Fruit fly (Drosophila melanogaster) whole organism, embryonic: ENCODE results near the gene eIF4G2.
"Not testable (repeated sequence)": the region's sequence is repeated elsewhere in the genome, so short reads cannot be mapped to it uniquely, and the experiment has no call there.

ENCODE experiments used
- ATbp ChIP-seq: fragments of 200-800 bp; sonication (Bioruptor generic); optimal IDR thresholded peaks from 2 replicates; lab custom pipeline; 2017; ENCODE audit warnings: missing biosample characterization, mild to moderate bottlenecking, missing genetic modification characterization, missing genetic modification reagents
- Blimp-1 ChIP-seq: fragments of 200-800 bp; sonication (Bioruptor generic); optimal IDR thresholded peaks from 3 replicates; lab custom pipeline; 2018; ENCODE audit warnings: missing biosample characterization, missing genetic modification characterization, mild to moderate bottlenecking, moderate library complexity, missing genetic modification reagents
- CG10979 ChIP-seq: fragments of 200-800 bp; sonication (Bioruptor generic); optimal IDR thresholded peaks from 2 replicates; lab custom pipeline; 2018; ENCODE audit warnings: missing biosample characterization, mild to moderate bottlenecking, missing genetic modification characterization, moderate library complexity
- CG12155 ChIP-seq: fragments of 200-800 bp; sonication (Bioruptor generic); optimal IDR thresholded peaks from 3 replicates; lab custom pipeline; 2016; ENCODE audit warnings: missing biosample characterization, missing genetic modification characterization
- CG12236 ChIP-seq: fragments of 200-800 bp; sonication (Bioruptor generic); optimal IDR thresholded peaks from 2 replicates; lab custom pipeline; 2016; ENCODE audit warnings: missing biosample characterization, missing genetic modification characterization
- CG12391 ChIP-seq: fragments of 200-800 bp; sonication (Bioruptor generic); optimal IDR thresholded peaks from 3 replicates; lab custom pipeline; 2018; ENCODE audit warnings: missing biosample characterization, mild to moderate bottlenecking, missing genetic modification characterization, moderate library complexity
- CG12744 ChIP-seq: fragments of 200-800 bp; sonication (Bioruptor generic); optimal IDR thresholded peaks from 2 replicates; lab custom pipeline; 2016; ENCODE audit warnings: missing biosample characterization, missing genetic modification characterization
- CG14014 ChIP-seq: fragments of 200-800 bp; sonication (Bioruptor generic); IDR thresholded peaks from 2 replicates; pipeline ENCODE4 v1.3.6; 2022; ENCODE audit warnings: missing biosample characterization, missing genetic modification characterization
- CG14860 ChIP-seq: fragments of 200-800 bp; sonication (Bioruptor generic); IDR thresholded peaks from 3 replicates; pipeline ENCODE4 v1.3.6; 2022; ENCODE audit warnings: missing biosample characterization, missing genetic modification characterization; ENCODE audit not compliant: partially characterized antibody
- CG15696 ChIP-seq: fragments of 200-800 bp; sonication (Bioruptor generic); optimal IDR thresholded peaks from 2 replicates; lab custom pipeline; 2019; ENCODE audit warnings: missing biosample characterization, mild to moderate bottlenecking, missing genetic modification characterization, moderate library complexity
- CG1602 ChIP-seq: fragments of 200-800 bp; sonication (Bioruptor generic); optimal IDR thresholded peaks from 3 replicates; lab custom pipeline; 2016; ENCODE audit warnings: missing biosample characterization, missing genetic modification characterization
- CG1603 ChIP-seq: fragments of 200-800 bp; sonication (Bioruptor generic); optimal IDR thresholded peaks from 2 replicates; lab custom pipeline; 2019; ENCODE audit warnings: missing biosample characterization, mild to moderate bottlenecking, missing genetic modification characterization, moderate library complexity
- CG17359 ChIP-seq: fragments of 200-800 bp; sonication (Bioruptor generic); optimal IDR thresholded peaks from 3 replicates; lab custom pipeline; 2018; ENCODE audit warnings: missing biosample characterization, mild to moderate bottlenecking, missing genetic modification characterization, moderate library complexity
- CG18599 ChIP-seq: fragments of 200-800 bp; sonication (Bioruptor generic); optimal IDR thresholded peaks from 3 replicates; lab custom pipeline; 2017; ENCODE audit warnings: missing biosample characterization, missing genetic modification characterization, mild to moderate bottlenecking, moderate library complexity, missing genetic modification reagents
- CG2678 ChIP-seq: fragments of 200-800 bp; sonication (Bioruptor generic); optimal IDR thresholded peaks from 3 replicates; lab custom pipeline; 2019; ENCODE audit warnings: missing biosample characterization, mild to moderate bottlenecking, missing genetic modification characterization, moderate library complexity
- CG2712 ChIP-seq: fragments of 200-800 bp; optimal IDR thresholded peaks from 3 replicates; lab custom pipeline; 2019; ENCODE audit warnings: missing biosample characterization, mild to moderate bottlenecking, missing genetic modification characterization, moderate library complexity
- CG3065 ChIP-seq: fragments of 200-800 bp; sonication (Bioruptor generic); optimal IDR thresholded peaks from 2 replicates; lab custom pipeline; 2016; ENCODE audit warnings: missing biosample characterization, missing genetic modification characterization
- CG3281 ChIP-seq: fragments of 200-800 bp; sonication (Bioruptor generic); optimal IDR thresholded peaks from 3 replicates; lab custom pipeline; 2017; ENCODE audit warnings: missing biosample characterization, mild to moderate bottlenecking, missing genetic modification characterization
- CG5245 ChIP-seq: fragments of 200-800 bp; sonication (Bioruptor generic); optimal IDR thresholded peaks from 3 replicates; lab custom pipeline; 2016; ENCODE audit warnings: missing biosample characterization, missing genetic modification characterization
- CG6175 ChIP-seq: fragments of 200-800 bp; sonication (Bioruptor generic); IDR thresholded peaks from 3 replicates; pipeline ENCODE4 v1.3.6; 2022; ENCODE audit warnings: missing biosample characterization, missing genetic modification characterization
- CG7372 ChIP-seq: fragments of 200-800 bp; sonication (Bioruptor generic); IDR thresholded peaks from 2 replicates; pipeline ENCODE4 v1.3.6; 2022; ENCODE audit warnings: missing biosample characterization, missing genetic modification characterization
- CG8944 ChIP-seq: fragments of 200-800 bp; sonication (Bioruptor generic); optimal IDR thresholded peaks from 3 replicates; lab custom pipeline; 2016; ENCODE audit warnings: missing biosample characterization, missing genetic modification characterization
- CG9609 ChIP-seq: fragments of 200-800 bp; sonication (Bioruptor generic); optimal IDR thresholded peaks from 3 replicates; lab custom pipeline; 2016; ENCODE audit warnings: missing biosample characterization, missing genetic modification characterization
- CG9727 ChIP-seq: fragments of 200-800 bp; sonication (Bioruptor generic); optimal IDR thresholded peaks from 3 replicates; lab custom pipeline; 2017; ENCODE audit warnings: missing biosample characterization, mild to moderate bottlenecking, missing genetic modification characterization
- D ChIP-seq, 2 experiments: fragments of 200-800 bp in 1 of 2; fragments of >200 bp in 1 of 2; sonication (Bioruptor generic) in 1 of 2; optimal IDR thresholded peaks; 2 replicates in 1 of 2; 3 replicates in 1 of 2; lab custom pipeline; 2017; ENCODE audit warnings: mild to moderate bottlenecking in 1 of 2, missing biosample characterization in 1 of 2, missing genetic modification characterization in 1 of 2, missing genetic modification reagents in 1 of 2
- E2f1 ChIP-seq: fragments of 200-800 bp; sonication (Bioruptor generic); IDR thresholded peaks from 2 replicates; pipeline ENCODE4 v1.3.6; 2022; ENCODE audit warnings: missing biosample characterization, missing genetic modification characterization
- Ets65A ChIP-seq: fragments of 200-800 bp; sonication (Bioruptor generic); peaks from one replicate; lab custom pipeline; 2016; ENCODE audit warnings: missing biosample characterization, missing genetic modification characterization
- Gug ChIP-seq: fragments of 200-800 bp; sonication (Bioruptor generic); IDR thresholded peaks from 4 replicates; pipeline ENCODE4 v1.3.6; 2022; ENCODE audit warnings: missing biosample characterization, missing genetic modification characterization
- H15 ChIP-seq: fragments of 200-800 bp; sonication (Bioruptor generic); IDR thresholded peaks from 3 replicates; pipeline ENCODE4 v1.3.6; 2022; ENCODE audit warnings: missing biosample characterization, missing genetic modification characterization
- Hand ChIP-seq: fragments of 200-800 bp; sonication (Bioruptor generic); optimal IDR thresholded peaks from 2 replicates; lab custom pipeline; 2017; ENCODE audit warnings: mild to moderate bottlenecking, missing biosample characterization, missing genetic modification reagents, missing genetic modification characterization
- Max ChIP-seq: fragments of 200-800 bp; sonication (Bioruptor generic); optimal IDR thresholded peaks from 2 replicates; lab custom pipeline; 2016; ENCODE audit warnings: missing biosample characterization, mild to moderate bottlenecking, missing genetic modification characterization
- Med ChIP-seq: fragments of 200-800 bp; sonication (Bioruptor generic); peaks from one replicate; lab custom pipeline; 2016; ENCODE audit warnings: missing biosample characterization, missing genetic modification characterization, mild to moderate bottlenecking, inconsistent platforms, moderate library complexity
- Side ChIP-seq: fragments of 200-800 bp; sonication (Bioruptor generic); optimal IDR thresholded peaks from 2 replicates; lab custom pipeline; 2016; ENCODE audit warnings: missing biosample characterization, missing genetic modification characterization
- Stat92E ChIP-seq, 3 experiments: fragments of >200 bp in 2 of 3; fragments of 200-800 bp in 1 of 3; sonication (Bioruptor generic) in 1 of 3; optimal IDR thresholded peaks; 2 replicates each; lab custom pipeline; 2017 to 2019; ENCODE audit warnings: missing biosample characterization in 3 of 3, missing genetic modification characterization in 3 of 3, mild to moderate bottlenecking in 1 of 3, moderate library complexity in 1 of 3
- ac ChIP-seq: fragments of 200-800 bp; sonication (Bioruptor generic); optimal IDR thresholded peaks from 3 replicates; lab custom pipeline; 2017; ENCODE audit warnings: missing biosample characterization, mild to moderate bottlenecking, missing genetic modification characterization
- ash1 ChIP-seq: fragments of 200-800 bp; sonication (Bioruptor generic); optimal IDR thresholded peaks from 2 replicates; lab custom pipeline; 2018; ENCODE audit warnings: missing biosample characterization, mild to moderate bottlenecking, missing genetic modification characterization
- ci ChIP-seq: fragments of 200-800 bp; sonication (Bioruptor generic); IDR thresholded peaks from 3 replicates; pipeline ENCODE4 v1.3.6; 2022; ENCODE audit warnings: missing biosample characterization, missing genetic modification characterization
- disco-r ChIP-seq: fragments of 200-800 bp; sonication (Bioruptor generic); optimal IDR thresholded peaks from 2 replicates; lab custom pipeline; 2016; ENCODE audit warnings: missing biosample characterization, missing genetic modification characterization
- dmrt11E ChIP-seq: fragments of 200-800 bp; sonication (Bioruptor generic); optimal IDR thresholded peaks from 3 replicates; lab custom pipeline; 2018; ENCODE audit warnings: missing biosample characterization, mild to moderate bottlenecking, missing genetic modification characterization, moderate library complexity
- grau ChIP-seq: fragments of 200-800 bp; optimal IDR thresholded peaks from 3 replicates; lab custom pipeline; 2019; ENCODE audit warnings: missing biosample characterization, mild to moderate bottlenecking, missing genetic modification characterization, moderate library complexity
- insv ChIP-seq, 2 experiments: fragments of 200-800 bp; sonication (Bioruptor generic); optimal IDR thresholded peaks; 3 replicates each; lab custom pipeline; 2016 to 2018; ENCODE audit warnings: missing biosample characterization in 2 of 2, missing genetic modification characterization in 2 of 2
- kni ChIP-seq: fragments of 200-800 bp; sonication (Bioruptor generic); optimal IDR thresholded peaks from 3 replicates; lab custom pipeline; 2017; ENCODE audit warnings: mild to moderate bottlenecking, missing biosample characterization, missing genetic modification reagents, missing genetic modification characterization
- mld ChIP-seq: fragments of 200-800 bp; sonication (Bioruptor generic); IDR thresholded peaks from 3 replicates; pipeline ENCODE4 v1.3.6; 2022; ENCODE audit warnings: missing biosample characterization, missing genetic modification characterization; ENCODE audit not compliant: partially characterized antibody
- pan ChIP-seq, 4 experiments: fragments of >200 bp in 3 of 4; fragments of 200-800 bp in 1 of 4; sonication (Bioruptor generic) in 1 of 4; optimal IDR thresholded peaks in 3 of 4; IDR thresholded peaks in 1 of 4; 2 replicates each; pipeline versions ENCODE4 v1.3.6 to Lab custom; 2017 to 2022; ENCODE audit warnings: missing biosample characterization in 2 of 4, missing genetic modification characterization in 2 of 4, mixed read lengths in 1 of 4
- pb ChIP-seq: fragments of 200-800 bp; sonication (Bioruptor generic); optimal IDR thresholded peaks from 3 replicates; lab custom pipeline; 2016; ENCODE audit warnings: missing biosample characterization, missing genetic modification characterization
- sens-2 ChIP-seq: fragments of 200-800 bp; sonication (Bioruptor generic); IDR thresholded peaks from 2 replicates; pipeline ENCODE4 v1.3.6; 2022; ENCODE audit warnings: missing biosample characterization, missing genetic modification characterization
- sim ChIP-seq: fragments of 200-800 bp; sonication (Bioruptor generic); IDR thresholded peaks from 2 replicates; pipeline ENCODE4 v1.3.6; 2022; ENCODE audit warnings: missing biosample characterization, missing genetic modification characterization
- sr ChIP-seq: fragments of 200-800 bp; sonication (Bioruptor generic); IDR thresholded peaks from 3 replicates; pipeline ENCODE4 v1.3.6; 2022; ENCODE audit warnings: missing biosample characterization, missing genetic modification characterization

The eIF4G2 gene

dm6 chr3R:23859365-23859804 lies 40.3 kb upstream of the eIF4G2 start (continued):
- TF ChIP-seq Hand (GFP tag; lab: Kevin White, UChicago) (peak; percentile 11), D (GFP tag; optimal IDR thresholded peaks at IDR 0.05; lab: Kevin White, UChicago) (peak; percentile 49), CG10979 (tag; lab: Kevin White, UChicago) (peak; percentile 39), ac (GFP tag; lab: Kevin White, UChicago) (peak; percentile 21), grau (tag; lab: Kevin White, UChicago) (peak; percentile 45), CG14014 (GFP tag; lab: Robert Waterston, UW) (peak; percentile 73; the same call in 1 of the 2 replicates), CG12236 (GFP tag; lab: Kevin White, UChicago) (peak; percentile 28), disco-r (peak; percentile 25), Gug (GFP tag; lab: Robert Waterston, UW) (peak; percentile 48; the same call in 3 of the 4 replicates), dmrt11E (tag; lab: Kevin White, UChicago) (peak; percentile 18), CG14860 (0 out of 3 replicates have a peak, but pooled peaks have one; percentile 29), CG3281 (GFP tag; lab: Kevin White, UChicago) (peak; percentile 47), CG12744 (GFP tag; lab: Kevin White, UChicago) (peak; percentile 37), CG5245 (GFP tag; lab: Kevin White, UChicago) (peak; percentile 51), sim (GFP tag; lab: Robert Waterston, UW) (peak; percentile 80), CG15696 (tag; lab: Kevin White, UChicago) (peak; percentile 63), ATbp (peak; percentile 26), CG18599 (peak; percentile 59), CG9609 (GFP tag; lab: Kevin White, UChicago) (peak; percentile 33), ci (GFP tag; lab: Robert Waterston, UW) (peak; percentile 85), mld (peak; percentile 77; the same call in 2 of the 3 replicates), CG8944 (GFP tag; lab: Kevin White, UChicago) (peak; percentile 71), CG2712 (tag; lab: Kevin White, UChicago) (peak; percentile 44), E2f1 (peak; percentile 60; the same call in 1 of the 2 replicates), Max (GFP tag; lab: Kevin White, UChicago) (peak; percentile 44), CG6175 (peak; percentile 70; the same call in 2 of the 3 replicates), CG2678 (tag; lab: Kevin White, UChicago) (peak; percentile 45), CG12391 (tag; lab: Kevin White, UChicago) (peak; percentile 32), sens-2 (0 out of 2 replicates have a peak, but pooled peaks have one; percentile 42), Side (GFP tag; lab: Kevin White, UChicago) (peak; percentile 70), sr (GFP tag; lab: Robert Waterston, UW) (peak; percentile 55; the same call in 2 of the 3 replicates), Blimp-1 (GFP tag; lab: Kevin White, UChicago) (peak; percentile 33), CG1602 (GFP tag; lab: Kevin White, UChicago) (peak; percentile 44), CG12155 (peak; percentile 48), CG7372 (GFP tag; lab: Robert Waterston, UW) (peak; percentile 40; the same call in 1 of the 2 replicates), CG1603 (tag; lab: Kevin White, UChicago) (peak; percentile 48), Stat92E (GFP tag; optimal IDR thresholded peaks at IDR 0.05; lab: Kevin White, UChicago) (peak in 1 of 3 experiments; percentile 69), CG3065 (peak; percentile 6), kni (GFP tag; lab: Kevin White, UChicago) (peak; percentile 68), CG9727 (GFP tag; lab: Kevin White, UChicago) (peak; percentile 52), pb (GFP tag; lab: Kevin White, UChicago) (peak; percentile 48), insv (GFP tag; optimal IDR thresholded peaks at IDR 0.05; lab: Kevin White, UChicago) (peak in 1 of 2 experiments; percentile 56), pan (GFP tag; optimal IDR thresholded peaks at IDR 0.05 in 1 of 2, IDR thresholded peaks at IDR 0.05 in 1 of 2) (peak in 1 of 2 experiments; percentile 75), H15 (0 out of 3 replicates have a peak, but pooled peaks have one; percentile 55), Ets65A (GFP tag; lab: Kevin White, UChicago) (peak; percentile 90), ash1 (GFP tag; lab: Kevin White, UChicago) (peak; percentile 14), CG17359 (peak; percentile 70), Med (GFP tag; lab: Kevin White, UChicago) (peak; percentile 95)
- TF ChIP-seq D, pan (optimal IDR thresholded peaks at IDR 0.05; lab: Kevin White, UChicago): not testable (repeated sequence)
